Worm (Caenorhabditis elegans): ENCODE results near the gene nasp-1.

nasp-1 gene

ce11 chrII:11152495-11152894, 46.1 kb downstream of the nasp-1 start, which contains the start of gene pqm-1 (continued):
- TF ChIP-seq Y56A3A.18 (GFP tag; IDR thresholded peaks at IDR 0.05) (no peak), snpc-3.4 (tag; optimal IDR thresholded peaks at IDR 0.05) (no peak), B0336.3 (GFP tag; IDR thresholded peaks at IDR 0.05) (no peak)

- TF ChIP-seq let-526 (GFP tag; IDR thresholded peaks at IDR 0.05) (no peak), nhr-80 (tag; optimal IDR thresholded peaks at IDR 0.05) (peak; percentile 60), Y53G8AR.9 (GFP tag; conservative IDR thresholded peaks at IDR 0.05) (peak; percentile 31; the same call in 1 of the 2 replicates), F57C9.4 (tag; optimal IDR thresholded peaks at IDR 0.05) (no peak), nfya-1 (tag; optimal IDR thresholded peaks at IDR 0.05; ENCODE audit: borderline replicate concordance, insufficient read depth) (no peak), K12H6.12 (tag; optimal IDR thresholded peaks at IDR 0.05) (no peak), K11D2.4 (GFP tag; IDR thresholded peaks at IDR 0.05) (no peak), dox-1 (GFP tag; IDR thresholded peaks at IDR 0.05) (0 out of 2 replicates have a peak, but pooled peaks have one; percentile 11)
Observed at ce11 chrII:11153080-11153479, 46.7 kb downstream of the nasp-1 start.

- no peak for TF ChIP-seq F52B5.7 (tag; optimal IDR thresholded peaks at IDR 0.05)
- peak in 1 of 2 experiments; percentile 10 for TF ChIP-seq let-607 (tag; optimal IDR thresholded peaks at IDR 0.05)
- TF ChIP-seq B0035.1 (tag; optimal IDR thresholded peaks at IDR 0.05), result no peak
- TF ChIP-seq tbp1 (GFP tag; optimal IDR thresholded peaks at IDR 0.05), result peak; percentile 19
- TF ChIP-seq lin-26 (GFP tag; IDR thresholded peaks at IDR 0.05), result no peak
- TF ChIP-seq hmg-1.2 (GFP tag; IDR thresholded peaks at IDR 0.05), result no peak
- TF ChIP-seq cebp-1 (GFP tag; IDR thresholded peaks at IDR 0.05), result peak; percentile 33; the same call in 1 of the 2 replicates
- TF ChIP-seq cebp-1 (tag; optimal IDR thresholded peaks at IDR 0.05), result peak; percentile 56
- TF ChIP-seq ztf-6 (GFP tag; IDR thresholded peaks at IDR 0.05), result no peak
- TF ChIP-seq akir-1 (GFP tag; optimal IDR thresholded peaks at IDR 0.05), result no peak
- peak; percentile 46 for TF ChIP-seq F23B12.7 (tag; optimal IDR thresholded peaks at IDR 0.05; ENCODE audit: insufficient read depth)
- TF ChIP-seq unc-62 (GFP tag; optimal IDR thresholded peaks at IDR 0.05), result peak; percentile 9
- TF ChIP-seq nhr-80 (tag; optimal IDR thresholded peaks at IDR 0.05), result peak; percentile 74
Observed at ce11 chrII:11153800-11154199, 47.4 kb downstream of the nasp-1 start.

- no peak for TF ChIP-seq lin-54 (GFP tag; optimal IDR thresholded peaks at IDR 0.05)
- no peak for TF ChIP-seq repo-1 (tag; optimal IDR thresholded peaks at IDR 0.05)
- no peak for TF ChIP-seq K11D2.4 (GFP tag; IDR thresholded peaks at IDR 0.05)
- TF ChIP-seq F37B4.10 (GFP tag; IDR thresholded peaks at IDR 0.05), result no peak
Observed at ce11 chrII:11154957-11155356, 48.5 kb downstream of the nasp-1 start.

- TF ChIP-seq ZK185.1 (tag; optimal IDR thresholded peaks at IDR 0.05; ENCODE audit: poor library complexity, severe bottlenecking), result no peak
Observed at ce11 chrII:11155400-11155799, 49.0 kb downstream of the nasp-1 start.

ce11 chrII:11156160-11156559, 49.7 kb downstream of the nasp-1 start:
- no peak for TF ChIP-seq atf-7 (tag; optimal IDR thresholded peaks at IDR 0.05)
- TF ChIP-seq F39B2.1 (GFP tag; IDR thresholded peaks at IDR 0.05), result no peak
- TF ChIP-seq ceh-91 (GFP tag; IDR thresholded peaks at IDR 0.05), result no peak
- no peak for TF ChIP-seq rcor-1 (GFP tag; IDR thresholded peaks at IDR 0.05)
- no peak for TF ChIP-seq nfyb-1 (GFP tag; IDR thresholded peaks at IDR 0.05)
- TF ChIP-seq madf-10 (tag; optimal IDR thresholded peaks at IDR 0.05), result no peak
- no peak for TF ChIP-seq nhr-80 (tag; optimal IDR thresholded peaks at IDR 0.05)
- no peak for TF ChIP-seq Y53G8AR.9 (GFP tag; conservative IDR thresholded peaks at IDR 0.05)
- no peak for TF ChIP-seq B0019.2 (GFP tag; conservative IDR thresholded peaks at IDR 0.05)
- TF ChIP-seq him-1 (tag; optimal IDR thresholded peaks at IDR 0.05), result no peak
- TF ChIP-seq lin-54 (GFP tag; optimal IDR thresholded peaks at IDR 0.05), result no peak
- no peak for TF ChIP-seq ZK185.1 (tag; optimal IDR thresholded peaks at IDR 0.05; ENCODE audit: poor library complexity, severe bottlenecking)
- TF ChIP-seq lag-1 (GFP tag; IDR thresholded peaks at IDR 0.05), result no peak
- no peak for TF ChIP-seq hmg-1.2 (GFP tag; IDR thresholded peaks at IDR 0.05)
- no peak for TF ChIP-seq Y95B8A.8 (GFP tag; IDR thresholded peaks at IDR 0.05)
- TF ChIP-seq let-607 (tag; optimal IDR thresholded peaks at IDR 0.05), result no peak
- no peak for TF ChIP-seq K12H6.12 (tag; optimal IDR thresholded peaks at IDR 0.05)
- TF ChIP-seq C17E4.6 (GFP tag; IDR thresholded peaks at IDR 0.05), result no peak
